Worm (Caenorhabditis elegans) whole organism, midembryonic: ENCODE results near the gene chkr-1.
"Not testable (repeated sequence)": the region's sequence is repeated elsewhere in the genome, so short reads cannot be mapped to it uniquely, and the experiment has no call there.

Experiments used
- T22C8.4 ChIP-seq: fragments of 200-800 bp; sonication (Bioruptor generic); IDR thresholded peaks from 2 replicates; pipeline ENCODE4 v1.3.6; 2022; ENCODE audit warnings: missing genetic modification characterization, missing compliant biosample characterization
- med-1 ChIP-seq: sonication (generic microtip); optimal IDR thresholded peaks from 2 replicates; lab custom pipeline; 2017; ENCODE audit warnings: missing genetic modification characterization, mild to moderate bottlenecking, missing compliant biosample characterization, antibody characterized with exemption, missing genetic modification reagents; ENCODE audit not compliant: insufficient read depth
- ref-1 ChIP-seq: fragments of 200-800 bp; sonication (Bioruptor generic); conservative IDR thresholded peaks from 2 replicates; pipeline ENCODE4 v1.3.6; 2022; ENCODE audit warnings: missing genetic modification reagents, missing genetic modification characterization, missing compliant biosample characterization
- tab-1 ChIP-seq: fragments of 200-800 bp; sonication (Bioruptor generic); IDR thresholded peaks from 2 replicates; pipeline ENCODE4 v1.3.6; 2022; ENCODE audit warnings: missing genetic modification characterization, missing compliant biosample characterization

DNA sequence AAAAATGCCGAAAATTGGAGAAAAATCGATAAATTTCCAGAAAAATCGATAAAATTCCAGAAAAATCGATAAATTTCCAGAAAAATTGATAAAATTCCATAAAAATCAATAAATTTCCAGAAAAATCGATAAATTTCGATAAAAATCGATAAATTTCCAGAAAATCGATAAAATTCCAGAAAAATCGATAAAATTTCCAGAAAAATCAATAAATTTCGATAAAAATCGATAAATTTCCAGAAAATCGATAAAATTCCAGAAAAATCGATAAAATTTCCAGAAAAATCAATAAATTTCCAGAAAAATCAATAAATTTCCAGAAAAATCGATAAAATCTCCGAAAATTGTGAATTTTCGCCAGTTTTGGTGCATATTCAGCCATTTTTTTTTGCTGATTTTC lies 1.1 kb downstream of the chkr-1 start:
- TF ChIP-seq med-1 (GFP tag; lab: Kevin White, UChicago); tab-1 (GFP tag; lab: Robert Waterston, UW); ref-1: not testable (repeated sequence)
- peak; percentile 94 for TF ChIP-seq T22C8.4 (GFP tag; lab: Robert Waterston, UW)
